Worm (Caenorhabditis elegans): ENCODE results near the gene srh-37.

The srh-37 gene

DNA sequence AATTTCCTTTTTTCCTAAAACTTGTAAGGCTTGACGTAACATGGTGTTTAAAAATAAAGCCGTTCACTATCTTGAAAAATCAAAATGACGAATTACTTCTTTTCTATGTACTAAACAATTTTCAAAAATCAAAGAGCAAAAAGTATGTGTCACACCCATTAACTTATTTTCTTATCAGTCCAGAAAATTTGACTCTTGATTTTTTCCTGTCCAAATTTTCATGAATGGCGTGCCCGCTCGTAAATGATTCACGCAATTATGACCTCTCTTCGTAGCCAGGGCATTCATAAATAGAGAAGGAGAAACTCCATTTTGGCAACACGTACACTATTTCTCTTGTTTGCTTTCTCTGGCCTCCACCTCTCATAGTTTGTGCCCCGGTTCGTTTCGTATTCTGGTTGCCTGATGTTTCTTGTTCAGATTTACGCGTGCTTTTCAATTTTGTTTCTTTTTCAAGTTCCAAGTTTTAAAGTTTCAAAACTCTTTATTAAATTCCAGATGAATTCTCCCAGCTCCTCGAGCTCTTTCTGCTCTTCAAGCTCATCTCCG, 34.6 kb downstream of the srh-37 start, which contains the start of gene nhr-55 (continued):
- TF ChIP-seq vab-15 (tag; optimal IDR thresholded peaks at IDR 0.05) (no peak), egl-13 (tag; optimal IDR thresholded peaks at IDR 0.05) (no peak), nhr-12 (tag; optimal IDR thresholded peaks at IDR 0.05) (no peak), fkh-4 (tag; optimal IDR thresholded peaks at IDR 0.05; ENCODE audit: borderline replicate concordance) (no peak)

DNA sequence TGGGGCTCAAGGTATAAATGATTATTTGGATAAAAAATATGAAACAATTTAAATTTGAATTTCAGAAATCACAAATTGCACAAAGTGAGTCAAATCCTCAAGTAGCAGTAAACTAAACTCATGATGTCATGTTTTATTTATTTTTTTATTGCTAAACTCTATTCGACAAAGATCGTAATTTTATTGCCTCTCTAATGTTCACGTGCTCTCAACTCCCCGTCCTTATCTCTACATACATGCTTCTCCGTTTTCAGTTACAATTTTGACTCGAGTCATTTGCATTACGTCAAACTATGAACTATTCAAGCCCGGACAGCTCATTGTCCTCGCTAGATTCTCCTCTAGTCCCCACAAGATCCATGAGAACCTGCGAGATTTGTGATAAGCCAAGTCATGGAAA, 37.8 kb downstream of the srh-37 start, which contains the start of gene nhr-99:
TSS of gene nhr-99 (plus strand) at position 263 of the 400 bp plus-strand sequence.
- TF ChIP-seq nhr-20 (tag; optimal IDR thresholded peaks at IDR 0.05), result peak; percentile 40
- TF ChIP-seq elt-2 (tag; optimal IDR thresholded peaks at IDR 0.05), result peak; percentile 62
- TF ChIP-seq nhr-47 (tag; optimal IDR thresholded peaks at IDR 0.05), result no peak
- TF ChIP-seq lin-39 (tag; optimal IDR thresholded peaks at IDR 0.05), result no peak
- peak in 1 of 2 experiments; percentile 10 for TF ChIP-seq lin-35 (GFP tag; optimal IDR thresholded peaks at IDR 0.05)

DNA sequence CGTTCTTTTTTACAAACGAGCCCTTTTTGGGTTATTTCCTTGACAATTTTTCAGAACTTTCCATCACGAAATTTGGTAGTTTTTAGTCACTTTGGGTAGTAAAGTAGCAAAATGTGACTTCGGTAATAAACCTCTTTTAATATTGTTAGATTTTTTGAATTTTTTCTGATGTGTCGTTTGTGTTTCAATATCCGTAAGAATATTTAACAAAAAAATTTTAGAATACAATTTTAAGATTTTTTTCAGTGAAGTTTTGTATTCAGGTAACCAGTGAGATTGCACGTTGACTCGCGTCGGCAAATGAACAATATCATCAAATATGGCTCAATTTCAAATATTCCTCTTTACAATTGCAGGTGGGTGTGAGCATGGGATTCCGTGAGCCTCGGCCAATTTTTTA, 39.7 kb downstream of the srh-37 start, which contains the start of gene srt-31:
TSS of gene srt-31 (plus strand) at position 301 of the 400 bp plus-strand sequence.
- no peak for TF ChIP-seq nhr-237 (tag; optimal IDR thresholded peaks at IDR 0.05)
- TF ChIP-seq nhr-19 (GFP tag; conservative IDR thresholded peaks at IDR 0.05), result no peak
- TF ChIP-seq unc-30 (tag; optimal IDR thresholded peaks at IDR 0.05), result no peak
- no peak for TF ChIP-seq skn-1 (tag; optimal IDR thresholded peaks at IDR 0.05)
- no peak for TF ChIP-seq nhr-11 (tag; optimal IDR thresholded peaks at IDR 0.05)
- no peak for TF ChIP-seq hlh-17 (GFP tag; optimal IDR thresholded peaks at IDR 0.05; ENCODE audit: borderline replicate concordance)
- no peak for TF ChIP-seq tlp-1 (tag; optimal IDR thresholded peaks at IDR 0.05)
- no peak for TF ChIP-seq mab-9 (GFP tag; IDR thresholded peaks at IDR 0.05)
- TF ChIP-seq vab-15 (tag; optimal IDR thresholded peaks at IDR 0.05), result no peak
- no peak for TF ChIP-seq lin-39 (tag; optimal IDR thresholded peaks at IDR 0.05)
- TF ChIP-seq dpl-1 (GFP tag; optimal IDR thresholded peaks at IDR 0.05), result no peak
- TF ChIP-seq isw-1 (GFP tag; IDR thresholded peaks at IDR 0.05), result no peak

DNA sequence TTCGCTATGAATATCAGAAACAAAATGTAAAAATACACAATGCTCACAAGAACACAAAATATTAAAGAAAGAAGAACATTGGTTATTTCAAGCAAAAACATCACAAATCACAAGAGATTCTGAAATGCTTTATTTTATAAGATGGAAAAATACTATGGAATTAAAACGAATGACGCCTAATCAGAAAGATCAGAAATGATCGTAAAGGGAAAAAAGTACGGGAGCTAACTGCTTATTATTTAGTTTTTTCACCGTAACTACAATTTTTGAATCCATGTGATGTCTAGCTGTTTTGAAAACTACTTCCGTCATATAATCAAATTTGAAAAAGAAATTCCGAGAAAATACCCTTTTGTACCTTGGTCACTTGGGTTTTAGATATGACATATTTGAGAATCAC, 43.9 kb downstream of the srh-37 start, which contains the start of gene srbc-57:
TSS of gene srbc-57 (minus strand) at position 101 of the 400 bp plus-strand sequence.
- TF ChIP-seq xbp-1 (tag; optimal IDR thresholded peaks at IDR 0.05) (no peak), nhr-85 (tag) (no peak), ztf-4 (tag; optimal IDR thresholded peaks at IDR 0.05) (no peak), fkh-8 (tag; optimal IDR thresholded peaks at IDR 0.05) (peak; percentile 14), mep-1 (tag; optimal IDR thresholded peaks at IDR 0.05) (no peak)

DNA sequence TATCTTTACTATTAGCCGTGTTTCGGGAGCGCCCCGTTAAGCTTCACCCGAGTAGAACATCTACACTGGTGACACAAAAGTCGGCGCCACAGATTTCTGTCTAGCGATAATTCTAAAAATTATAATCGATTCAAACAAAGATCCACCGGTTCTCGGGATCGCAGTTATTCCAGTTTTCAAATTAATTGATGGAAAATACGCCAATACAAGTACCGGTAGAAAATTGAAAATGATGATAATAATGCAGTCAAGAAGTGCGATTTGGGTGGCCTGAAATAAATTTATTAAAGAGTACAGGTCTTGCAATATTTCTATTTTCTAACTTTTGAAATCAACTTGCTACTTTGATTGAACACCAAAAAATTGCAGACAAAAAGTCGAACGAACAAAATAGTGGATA, 44.8 kb downstream of the srh-37 start:
- no peak for TF ChIP-seq efl-1 (optimal IDR thresholded peaks at IDR 0.05)
- peak in 1 of 2 experiments; percentile 85 for TF ChIP-seq efl-1 (GFP tag; optimal IDR thresholded peaks at IDR 0.05 in 1 of 2)
- no peak for TF ChIP-seq nhr-237 (tag; optimal IDR thresholded peaks at IDR 0.05)

DNA sequence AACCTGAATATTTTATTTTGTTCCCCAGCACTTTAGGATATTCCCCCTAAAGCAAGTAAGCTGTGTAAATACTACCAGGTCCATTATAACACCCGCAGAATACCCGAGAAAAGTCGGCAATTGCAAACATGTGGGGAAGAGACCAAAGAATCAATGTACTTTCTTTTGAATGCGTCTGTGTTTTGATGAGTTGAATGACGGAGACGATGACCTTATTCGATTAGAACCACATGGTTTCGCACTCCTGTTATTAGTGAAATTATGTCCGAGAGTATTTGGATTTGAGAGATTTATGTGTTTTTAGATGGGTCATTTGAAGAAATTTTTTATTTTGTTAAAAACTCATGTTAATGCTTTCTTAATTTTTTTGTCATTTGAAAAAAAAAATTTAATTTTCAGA, 47.0 kb downstream of the srh-37 start:
- TF ChIP-seq nhr-85 (tag) (peak; percentile 78), mep-1 (tag; optimal IDR thresholded peaks at IDR 0.05) (peak; percentile 2), dsc-1 (tag; optimal IDR thresholded peaks at IDR 0.05) (peak; percentile 90), blmp-1 (tag; optimal IDR thresholded peaks at IDR 0.05) (peak; percentile 89), nhr-20 (tag; optimal IDR thresholded peaks at IDR 0.05) (peak; percentile 4), nhr-71 (tag; optimal IDR thresholded peaks at IDR 0.05) (peak; percentile 45), nhr-28 (tag; optimal IDR thresholded peaks at IDR 0.05) (no peak), fkh-4 (tag; optimal IDR thresholded peaks at IDR 0.05; ENCODE audit: borderline replicate concordance) (peak; percentile 32), lin-13 (GFP tag; optimal IDR thresholded peaks at IDR 0.05) (peak; percentile 10), lin-14 (GFP tag; optimal IDR thresholded peaks at IDR 0.05) (no peak)

Measured in whole organism, L1 larva.